Fruit fly (Drosophila melanogaster) whole organism, wandering third instar larva: ENCODE results near the gene CG13622.

Experiments used
- Abd-B ChIP-seq: fragments of >200 bp; optimal IDR thresholded peaks from 2 replicates; lab custom pipeline; 2017; ENCODE audit warnings: missing biosample characterization, missing genetic modification characterization
- CG32264 ChIP-seq: fragments of 200-800 bp; sonication (Bioruptor generic); optimal IDR thresholded peaks from 2 replicates; lab custom pipeline; 2016; ENCODE audit warnings: missing biosample characterization, missing genetic modification characterization
- CG9705 ChIP-seq: fragments of 200-800 bp; sonication (Bioruptor generic); optimal IDR thresholded peaks from 2 replicates; lab custom pipeline; 2018; ENCODE audit warnings: missing biosample characterization, mild to moderate bottlenecking, missing genetic modification characterization
- CrebA ChIP-seq: fragments of 200-800 bp; sonication (Bioruptor generic); optimal IDR thresholded peaks from 2 replicates; lab custom pipeline; 2016; ENCODE audit warnings: missing biosample characterization, mild to moderate bottlenecking, missing genetic modification characterization, borderline replicate concordance
- Dfd ChIP-seq: fragments of >200 bp; optimal IDR thresholded peaks from 2 replicates; lab custom pipeline; 2017; ENCODE audit warnings: missing biosample characterization, missing genetic modification characterization
- Dif ChIP-seq: fragments of 200-275, 200-300 bp; sonication (Bioruptor generic); optimal IDR thresholded peaks from 2 replicates; lab custom pipeline; 2018; ENCODE audit warnings: missing biosample characterization, missing genetic modification characterization; ENCODE audit not compliant: partially characterized antibody
- GATAd ChIP-seq: sonication (Bioruptor generic); optimal IDR thresholded peaks from 2 replicates; lab custom pipeline; 2016; ENCODE audit warnings: missing biosample characterization, missing genetic modification characterization
- HLH106 ChIP-seq: fragments of 200-800 bp; optimal IDR thresholded peaks from 3 replicates; lab custom pipeline; 2019; ENCODE audit warnings: missing biosample characterization, mild to moderate bottlenecking, missing genetic modification characterization, moderate library complexity
- Hnf4 ChIP-seq: fragments of 200-800 bp; sonication (Bioruptor generic); optimal IDR thresholded peaks from 2 replicates; lab custom pipeline; 2016; ENCODE audit warnings: missing biosample characterization, mild to moderate bottlenecking, missing genetic modification characterization
- Hr78 ChIP-seq: fragments of >200 bp; optimal IDR thresholded peaks from 2 replicates; lab custom pipeline; 2017; ENCODE audit warnings: missing biosample characterization, missing genetic modification characterization
- Hr83 ChIP-seq: fragments of 200-300 bp; sonication (Bioruptor generic); optimal IDR thresholded peaks from 2 replicates; lab custom pipeline; 2016; ENCODE audit warnings: missing biosample characterization, mild to moderate bottlenecking, missing genetic modification characterization, moderate library complexity; ENCODE audit not compliant: poor library complexity, severe bottlenecking
- Jra ChIP-seq: sonication (Bioruptor generic); optimal IDR thresholded peaks from 2 replicates; lab custom pipeline; 2016; ENCODE audit warnings: missing biosample characterization, missing genetic modification characterization
- Mio ChIP-seq: sonication (Bioruptor generic); optimal IDR thresholded peaks from 2 replicates; lab custom pipeline; 2016; ENCODE audit warnings: missing biosample characterization, missing genetic modification characterization
- Myc ChIP-seq: fragments of >200 bp; optimal IDR thresholded peaks from 2 replicates; lab custom pipeline; 2017
- N ChIP-seq: fragments of >200 bp; optimal IDR thresholded peaks from 2 replicates; lab custom pipeline; 2018; ENCODE audit warnings: missing biosample characterization, missing external identifiers, missing genetic modification characterization
- OdsH ChIP-seq: fragments of 200-800 bp; sonication (Bioruptor generic); optimal IDR thresholded peaks from 2 replicates; lab custom pipeline; 2016; ENCODE audit warnings: missing biosample characterization, mild to moderate bottlenecking, missing genetic modification characterization
- Rel ChIP-seq, 2 experiments: fragments of 200-800 bp; sonication (Bioruptor generic) in 1 of 2; optimal IDR thresholded peaks; 2 replicates in 1 of 2; 3 replicates in 1 of 2; lab custom pipeline; 2016 to 2019; ENCODE audit warnings: mild to moderate bottlenecking in 2 of 2, missing biosample characterization in 2 of 2, missing genetic modification characterization in 2 of 2, moderate library complexity in 1 of 2
- Sp1 ChIP-seq: fragments of 200-800 bp; sonication (Bioruptor generic); optimal IDR thresholded peaks from 3 replicates; lab custom pipeline; 2019; ENCODE audit warnings: missing biosample characterization, mild to moderate bottlenecking, missing genetic modification characterization, moderate library complexity
- Vsx2 ChIP-seq: fragments of 200-300, 225-300 bp; sonication (Bioruptor generic); optimal IDR thresholded peaks from 2 replicates; lab custom pipeline; 2018; ENCODE audit warnings: missing biosample characterization, missing genetic modification characterization; ENCODE audit not compliant: partially characterized antibody
- br ChIP-seq: fragments of 200-800 bp; sonication (Bioruptor generic); optimal IDR thresholded peaks from 2 replicates; lab custom pipeline; 2016; ENCODE audit warnings: missing biosample characterization, missing genetic modification characterization
- brk ChIP-seq: fragments of 200-800 bp; sonication (Bioruptor generic); optimal IDR thresholded peaks from 2 replicates; lab custom pipeline; 2016; ENCODE audit warnings: missing biosample characterization, mild to moderate bottlenecking, missing genetic modification characterization
- dl ChIP-seq, 2 experiments: fragments of 175-275, 200-275 bp in 1 of 2; fragments of 200-275 bp in 1 of 2; sonication (Bioruptor generic); optimal IDR thresholded peaks; lab custom pipeline; 2018; ENCODE audit warnings: mild to moderate bottlenecking in 2 of 2, missing biosample characterization in 2 of 2, missing genetic modification characterization in 2 of 2, moderate library complexity in 2 of 2; ENCODE audit not compliant: partially characterized antibody in 2 of 2, insufficient read depth in 1 of 2
- dmrt93B ChIP-seq: fragments of 200-800 bp; sonication (Bioruptor generic); optimal IDR thresholded peaks from 2 replicates; lab custom pipeline; 2018; ENCODE audit warnings: missing biosample characterization, mild to moderate bottlenecking, missing genetic modification characterization
- dsf ChIP-seq: sonication (Bioruptor generic); optimal IDR thresholded peaks from 2 replicates; lab custom pipeline; 2016; ENCODE audit warnings: missing biosample characterization, missing genetic modification characterization, borderline replicate concordance
- ey ChIP-seq: fragments of 200-800 bp; sonication (Bioruptor generic); optimal IDR thresholded peaks from 2 replicates; lab custom pipeline; 2016; ENCODE audit warnings: missing biosample characterization, missing genetic modification characterization
- foxo ChIP-seq, 2 experiments: fragments of 200-800 bp; sonication (Bioruptor generic); optimal IDR thresholded peaks; 2 replicates in 1 of 2; 3 replicates in 1 of 2; lab custom pipeline; 2016 to 2017; ENCODE audit warnings: missing biosample characterization in 2 of 2, missing genetic modification characterization in 2 of 2
- fru ChIP-seq: fragments of 200-800 bp; sonication (Bioruptor generic); optimal IDR thresholded peaks from 3 replicates; lab custom pipeline; 2016; ENCODE audit warnings: missing biosample characterization, mild to moderate bottlenecking, missing genetic modification characterization
- h ChIP-seq: fragments of 200-800 bp; sonication (Bioruptor generic); optimal IDR thresholded peaks from 3 replicates; lab custom pipeline; 2016; ENCODE audit warnings: missing biosample characterization, mild to moderate bottlenecking, missing genetic modification characterization
- jim ChIP-seq: fragments of 175-275, 200-325 bp; sonication (Bioruptor generic); optimal IDR thresholded peaks from 2 replicates; lab custom pipeline; 2016; ENCODE audit warnings: missing biosample characterization, mild to moderate bottlenecking, missing genetic modification characterization
- lola ChIP-seq: fragments of >200 bp; optimal IDR thresholded peaks from 2 replicates; lab custom pipeline; 2017; ENCODE audit warnings: missing biosample characterization, missing genetic modification characterization
- pan ChIP-seq: fragments of >200 bp; optimal IDR thresholded peaks from 2 replicates; lab custom pipeline; 2017
- psq ChIP-seq: fragments of 200-800 bp; sonication (Bioruptor generic); optimal IDR thresholded peaks from 3 replicates; lab custom pipeline; 2017; ENCODE audit warnings: missing biosample characterization, mild to moderate bottlenecking, missing genetic modification characterization, moderate library complexity
- rgr ChIP-seq: fragments of 200-800 bp; sonication (Bioruptor generic); optimal IDR thresholded peaks from 3 replicates; lab custom pipeline; 2016; ENCODE audit warnings: missing biosample characterization, mild to moderate bottlenecking, missing genetic modification characterization
- sage ChIP-seq: fragments of 200-800 bp; sonication (Bioruptor generic); optimal IDR thresholded peaks from 2 replicates; lab custom pipeline; 2016; ENCODE audit warnings: missing biosample characterization, mild to moderate bottlenecking, missing genetic modification characterization
- sv ChIP-seq: fragments of 200-800 bp; sonication (Bioruptor generic); optimal IDR thresholded peaks from 3 replicates; lab custom pipeline; 2016; ENCODE audit warnings: missing biosample characterization, missing genetic modification characterization
- tai ChIP-seq: sonication (Bioruptor generic); optimal IDR thresholded peaks from 2 replicates; lab custom pipeline; 2016; ENCODE audit warnings: missing biosample characterization, missing genetic modification characterization
- usp ChIP-seq: fragments of >200 bp; optimal IDR thresholded peaks from 2 replicates; lab custom pipeline; 2017; ENCODE audit warnings: missing biosample characterization, missing genetic modification characterization
- woc ChIP-seq: sonication (Bioruptor generic); optimal IDR thresholded peaks from 2 replicates; lab custom pipeline; 2016; ENCODE audit warnings: missing biosample characterization, mild to moderate bottlenecking, missing genetic modification characterization

CG13622 gene

dm6 chr3R:24565748-24566239, 42.3 kb upstream of the CG13622 start (continued):
- peak; percentile 94 for TF ChIP-seq CrebA (GFP tag; lab: Kevin White, UChicago)
- no peak for TF ChIP-seq Dfd (GFP tag; lab: Kevin White, UChicago)
- TF ChIP-seq Mio, result no peak
- TF ChIP-seq Rel (GFP tag; optimal IDR thresholded peaks at IDR 0.05; lab: Kevin White, UChicago), result peak; percentile 79
- TF ChIP-seq Rel (tag; optimal IDR thresholded peaks at IDR 0.05; lab: Kevin White, UChicago), result peak; percentile 68
- peak; percentile 37 for TF ChIP-seq fru (GFP tag; lab: Kevin White, UChicago)
- no peak for TF ChIP-seq tai (GFP tag; lab: Kevin White, UChicago)
- TF ChIP-seq, all 38 proteins: peak for 19

- TF ChIP-seq sv (no peak), tai (GFP tag; lab: Kevin White, UChicago) (no peak), Hr78 (GFP tag; lab: Kevin White, UChicago) (no peak), woc (GFP tag; lab: Kevin White, UChicago) (no peak), dmrt93B (GFP tag; lab: Kevin White, UChicago) (no peak), N (no peak), Vsx2 (GFP tag; lab: Kevin White, UChicago) (no peak), usp (GFP tag; lab: Kevin White, UChicago) (no peak), dl (GFP tag; optimal IDR thresholded peaks at IDR 0.05; lab: Kevin White, UChicago; ENCODE audit: insufficient read depth in 1 of 2, partially characterized antibody in 2 of 2) (no peak), Mio (no peak), Hnf4 (GFP tag; lab: Kevin White, UChicago) (no peak), h (GFP tag; lab: Kevin White, UChicago) (peak; percentile 64), Dif (peak; percentile 16), Abd-B (GFP tag; lab: Kevin White, UChicago) (no peak), CG32264 (GFP tag; lab: Kevin White, UChicago) (no peak), HLH106 (peak; percentile 30), CrebA (GFP tag; lab: Kevin White, UChicago) (peak; percentile 75), br (no peak), Sp1 (GFP tag; lab: Kevin White, UChicago) (no peak), pan (lab: Kevin White, UChicago) (no peak), foxo (GFP tag; optimal IDR thresholded peaks at IDR 0.05; lab: Kevin White, UChicago) (no peak), Rel (GFP tag; optimal IDR thresholded peaks at IDR 0.05; lab: Kevin White, UChicago) (peak; percentile 8), Rel (tag; optimal IDR thresholded peaks at IDR 0.05; lab: Kevin White, UChicago) (peak; percentile 77), Hr83 (no peak), jim (GFP tag; lab: Kevin White, UChicago) (no peak), sage (GFP tag; lab: Kevin White, UChicago) (peak; percentile 20), lola (GFP tag; lab: Kevin White, UChicago) (no peak), GATAd (no peak), rgr (peak; percentile 26), fru (GFP tag; lab: Kevin White, UChicago) (peak; percentile 34), dsf (no peak), Jra (GFP tag; lab: Kevin White, UChicago) (no peak), psq (peak; percentile 54), Dfd (GFP tag; lab: Kevin White, UChicago) (no peak), brk (peak; percentile 4), OdsH (GFP tag; lab: Kevin White, UChicago) (peak; percentile 23), Myc (lab: Kevin White, UChicago) (no peak), ey (peak; percentile 42), CG9705 (GFP tag; lab: Kevin White, UChicago) (no peak)
Measured at dm6 chr3R:24564799-24565344, 41.4 kb upstream of the CG13622 start.
